Worm (Caenorhabditis elegans) whole organism, mixed stage, embryonic: ENCODE measurements around the gene nbs-1.

ENCODE experiments used
- bed-3 ChIP-seq: fragments of 200-800 bp; sonication (Bioruptor generic); optimal IDR thresholded peaks from 3 replicates; lab custom pipeline; 2018; ENCODE audit warnings: mild to moderate bottlenecking, missing genetic modification characterization, moderate library complexity, missing compliant biosample characterization
- ceh-39 ChIP-seq: fragments of 150-350 bp; optimal IDR thresholded peaks from 2 replicates; lab custom pipeline; 2014; ENCODE audit warnings: missing biosample characterization, missing genetic modification characterization
- ceh-83 ChIP-seq: fragments of 200-800 bp; sonication (Bioruptor generic); optimal IDR thresholded peaks from 2 replicates; lab custom pipeline; 2018; ENCODE audit warnings: mild to moderate bottlenecking, missing genetic modification characterization, missing compliant biosample characterization
- lsy-2 ChIP-seq: fragments of 150-350 bp; optimal IDR thresholded peaks from 2 replicates; lab custom pipeline; 2014; ENCODE audit warnings: missing biosample characterization, missing genetic modification characterization
- mab-5 ChIP-seq: fragments of 150-350 bp; optimal IDR thresholded peaks from 2 replicates; lab custom pipeline; 2014; ENCODE audit warnings: missing biosample characterization, missing genetic modification characterization
- nhr-28 ChIP-seq: fragments of 150-350 bp; optimal IDR thresholded peaks from 2 replicates; lab custom pipeline; 2014; ENCODE audit warnings: missing biosample characterization, missing genetic modification characterization
- pha-4 ChIP-seq: fragments of 150-350 bp; optimal IDR thresholded peaks from 2 replicates; lab custom pipeline; 2018; ENCODE audit warnings: missing biosample characterization, missing genetic modification reagents, missing genetic modification characterization
- sem-2 ChIP-seq: fragments of 200-800 bp; sonication (Bioruptor generic); optimal IDR thresholded peaks from 2 replicates; lab custom pipeline; 2018; ENCODE audit warnings: mild to moderate bottlenecking, missing genetic modification characterization, missing compliant biosample characterization
- snpc-4 ChIP-seq: fragments of 150-350 bp; optimal IDR thresholded peaks from 2 replicates; lab custom pipeline; 2014; ENCODE audit warnings: missing biosample characterization, missing genetic modification characterization
- sptf-1 ChIP-seq: sonication (generic microtip); optimal IDR thresholded peaks from 2 replicates; lab custom pipeline; 2017; ENCODE audit warnings: mild to moderate bottlenecking, missing genetic modification characterization, moderate library complexity, missing compliant biosample characterization
- unc-39 ChIP-seq: fragments of 150-350 bp; optimal IDR thresholded peaks from 2 replicates; lab custom pipeline; 2014; ENCODE audit warnings: missing biosample characterization, missing genetic modification characterization
- unc-62 ChIP-seq: fragments of 150-350 bp; optimal IDR thresholded peaks from 2 replicates; lab custom pipeline; 2014; ENCODE audit warnings: missing biosample characterization, missing genetic modification reagents, missing genetic modification characterization
- ztf-11 ChIP-seq: fragments of 150-350 bp; optimal IDR thresholded peaks from 2 replicates; lab custom pipeline; 2014; ENCODE audit warnings: missing biosample characterization, missing genetic modification characterization

DNA sequence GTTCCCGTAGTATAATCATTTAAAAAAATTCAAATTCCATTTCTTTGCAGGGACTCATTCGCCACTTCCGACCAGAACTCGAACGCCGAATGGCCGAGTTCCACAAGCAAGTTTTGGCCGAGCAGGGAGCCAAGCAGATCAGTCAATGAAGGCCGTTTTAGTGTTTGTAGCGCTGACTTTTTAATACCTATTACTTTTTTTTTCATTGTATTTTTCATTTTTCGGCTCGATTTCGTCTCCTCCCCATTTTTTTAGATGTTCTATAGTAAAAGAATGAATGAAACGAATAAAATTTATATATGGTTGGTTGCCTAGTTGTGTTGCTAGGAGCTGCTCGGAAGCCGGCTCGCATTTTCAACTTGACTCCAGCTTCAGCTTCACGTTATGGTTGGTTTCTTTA lies 3.6 kb upstream of the nbs-1 start, which contains the start of gene C09H10.4:
- no peak for TF ChIP-seq sptf-1 (tag; lab: Kevin White, UChicago)
- no peak for TF ChIP-seq snpc-4 (tag; lab: Kevin White, UChicago)
- no peak for TF ChIP-seq ceh-83 (GFP tag; lab: Kevin White, UChicago)
- no peak for TF ChIP-seq unc-39
- TF ChIP-seq ztf-11 (tag; lab: Kevin White, UChicago), result no peak
- TF ChIP-seq nhr-28 (tag; lab: Kevin White, UChicago), result no peak
- TF ChIP-seq pha-4, result no peak
- no peak for TF ChIP-seq bed-3 (GFP tag; lab: Kevin White, UChicago)
- TF ChIP-seq sem-2 (GFP tag; lab: Kevin White, UChicago), result no peak
- TF ChIP-seq mab-5 (tag; lab: Kevin White, UChicago), result no peak
- TF ChIP-seq ceh-39 (tag; lab: Kevin White, UChicago), result no peak
- no peak for TF ChIP-seq unc-62 (GFP tag; lab: Kevin White, UChicago)
- TF ChIP-seq lsy-2 (tag; lab: Kevin White, UChicago), result no peak
